Worm (Caenorhabditis elegans) whole organism, L3 larva: ENCODE results near the gene spt-5.

Experiments used
- ama-1 ChIP-seq: fragments of 150-350 bp; optimal IDR thresholded peaks from 2 replicates; lab custom pipeline; 2018
- ceh-28 ChIP-seq: fragments of 150-350 bp; optimal IDR thresholded peaks from 2 replicates; lab custom pipeline; 2014; ENCODE audit warnings: missing biosample characterization, missing genetic modification reagents, missing genetic modification characterization
- daf-12 ChIP-seq: fragments of 150-350 bp; optimal IDR thresholded peaks from 2 replicates; lab custom pipeline; 2014; ENCODE audit warnings: missing biosample characterization, missing genetic modification reagents, missing genetic modification characterization
- egl-5 ChIP-seq: fragments of 150-350 bp; optimal IDR thresholded peaks from 2 replicates; lab custom pipeline; 2017; ENCODE audit warnings: missing biosample characterization, missing genetic modification reagents, missing genetic modification characterization, inconsistent platforms
- elt-2 ChIP-seq: sonication (generic microtip); optimal IDR thresholded peaks from 2 replicates; lab custom pipeline; 2016; ENCODE audit warnings: missing genetic modification reagents, mild to moderate bottlenecking, missing genetic modification characterization, missing compliant biosample characterization
- lin-39 ChIP-seq: fragments of 150-350 bp; optimal IDR thresholded peaks from 2 replicates; lab custom pipeline; 2018; ENCODE audit warnings: missing biosample characterization, missing genetic modification reagents, missing genetic modification characterization
- lsy-12 ChIP-seq: sonication (generic microtip); optimal IDR thresholded peaks from 2 replicates; lab custom pipeline; 2016; ENCODE audit warnings: mild to moderate bottlenecking, missing genetic modification characterization, missing compliant biosample characterization
- mdl-1 ChIP-seq: fragments of 150-350 bp; optimal IDR thresholded peaks from 2 replicates; lab custom pipeline; 2014; ENCODE audit warnings: missing biosample characterization, missing genetic modification characterization
- nhr-28 ChIP-seq: fragments of 150-350 bp; optimal IDR thresholded peaks from 2 replicates; lab custom pipeline; 2014; ENCODE audit warnings: missing biosample characterization, missing genetic modification characterization
- nhr-77 ChIP-seq: fragments of 150-350 bp; optimal IDR thresholded peaks from 2 replicates; lab custom pipeline; 2014; ENCODE audit warnings: missing biosample characterization, missing genetic modification characterization
- pha-4 ChIP-seq: fragments of 150-350 bp; optimal IDR thresholded peaks from 2 replicates; lab custom pipeline; 2014; ENCODE audit warnings: missing biosample characterization, missing genetic modification reagents, missing genetic modification characterization
- sea-2 ChIP-seq: fragments of 150-350 bp; sonication (generic microtip); optimal IDR thresholded peaks from 4 replicates; lab custom pipeline; 2014; ENCODE audit warnings: missing biosample characterization, missing genetic modification reagents, missing genetic modification characterization
- snpc-4 ChIP-seq: fragments of 150-350 bp; optimal IDR thresholded peaks from 2 replicates; lab custom pipeline; 2014; ENCODE audit warnings: missing biosample characterization, missing genetic modification characterization
- unc-62 ChIP-seq: fragments of 150-350 bp; sonication (generic microtip); optimal IDR thresholded peaks from 4 replicates; lab custom pipeline; 2014; ENCODE audit warnings: missing biosample characterization, missing genetic modification reagents, missing genetic modification characterization
- ztf-4 ChIP-seq: fragments of 150-350 bp; optimal IDR thresholded peaks from 2 replicates; lab custom pipeline; 2014; ENCODE audit warnings: missing biosample characterization, missing genetic modification characterization

Gene spt-5

ce11 chrIV:12096479-12096878 lies 45.2 kb downstream of the spt-5 start, which contains the start of gene mon-2:
Gene mon-2 (plus strand): TSS chrIV:12096779.
- TF ChIP-seq mdl-1 (tag; lab: Kevin White, UChicago), result no peak
- no peak for TF ChIP-seq nhr-28 (tag; lab: Kevin White, UChicago)
- TF ChIP-seq elt-2 (tag; lab: Kevin White, UChicago), result no peak
- TF ChIP-seq ama-1, result no peak
- TF ChIP-seq pha-4 (tag; lab: Kevin White, UChicago), result no peak
- no peak for TF ChIP-seq nhr-77 (tag; lab: Kevin White, UChicago)
- no peak for TF ChIP-seq daf-12 (tag; lab: Kevin White, UChicago)
- TF ChIP-seq snpc-4 (tag; lab: Kevin White, UChicago), result no peak
- TF ChIP-seq unc-62 (GFP tag; lab: Kevin White, UChicago), result no peak
- TF ChIP-seq ceh-28 (tag; lab: Kevin White, UChicago), result no peak
- no peak for TF ChIP-seq lin-39 (tag; lab: Kevin White, UChicago)
- TF ChIP-seq lsy-12 (tag; lab: Kevin White, UChicago), result no peak
- TF ChIP-seq ztf-4 (tag; lab: Kevin White, UChicago), result no peak
- TF ChIP-seq sea-2 (GFP tag; lab: Kevin White, UChicago), result no peak
- no peak for TF ChIP-seq egl-5
- TF ChIP-seq, all 47 proteins: peak for 0
